Worm (Caenorhabditis elegans): ENCODE measurements around the gene C35D10.3.

C35D10.3 gene

DNA sequence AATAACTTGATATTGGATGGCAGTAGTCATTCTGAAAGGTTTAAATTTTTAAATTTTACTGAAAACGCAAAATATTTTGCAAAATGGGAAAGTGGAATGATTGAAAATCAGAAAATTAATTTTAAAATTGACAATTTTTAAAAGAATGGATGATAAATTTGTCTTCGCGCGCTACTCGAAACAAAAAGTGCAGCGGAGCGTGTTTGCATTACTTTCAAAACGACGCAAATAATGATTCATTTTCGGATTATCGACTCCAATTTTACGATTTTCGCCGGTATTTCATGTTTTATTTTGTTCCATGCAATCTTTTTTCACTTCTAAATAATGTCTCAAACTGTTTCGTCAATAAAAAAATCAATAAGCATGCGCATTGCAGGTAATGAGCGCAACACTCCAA is 9.6 kb downstream of the C35D10.3 start, which contains the start of the genes tost-1 and arx-6 (continued):
- TF ChIP-seq ceh-79 (tag; optimal IDR thresholded peaks at IDR 0.05), result no peak
- peak; percentile 76 for TF ChIP-seq efl-1 (GFP tag; optimal IDR thresholded peaks at IDR 0.05)
- no peak for TF ChIP-seq attf-5 (GFP tag; optimal IDR thresholded peaks at IDR 0.05)
- TF ChIP-seq sptf-2 (GFP tag; optimal IDR thresholded peaks at IDR 0.05), result no peak
- no peak for TF ChIP-seq akir-1 (GFP tag; optimal IDR thresholded peaks at IDR 0.05)
- no peak for TF ChIP-seq Y79H2A.3 (GFP tag; conservative IDR thresholded peaks at IDR 0.05)
- no peak for TF ChIP-seq F10E7.11 (tag; optimal IDR thresholded peaks at IDR 0.05)
- no peak for TF ChIP-seq sdz-38 (tag; optimal IDR thresholded peaks at IDR 0.05)
- peak; percentile 44 for TF ChIP-seq dpl-1 (GFP tag; optimal IDR thresholded peaks at IDR 0.05)
- TF ChIP-seq rcor-1 (GFP tag; IDR thresholded peaks at IDR 0.05), result no peak
- peak; percentile 48; the same call in 1 of the 2 replicates for TF ChIP-seq D2030.7 (GFP tag; IDR thresholded peaks at IDR 0.05)
- peak; percentile 15 for TF ChIP-seq him-1 (tag; optimal IDR thresholded peaks at IDR 0.05)
- no peak for TF ChIP-seq nfyb-1 (GFP tag; IDR thresholded peaks at IDR 0.05)
- peak in 1 of 3 experiments; percentile 52 for TF ChIP-seq lin-35 (GFP tag; optimal IDR thresholded peaks at IDR 0.05)
- TF ChIP-seq nhr-120 (GFP tag; IDR thresholded peaks at IDR 0.05), result no peak
- 0 out of 2 replicates have a peak, but pooled peaks have one; percentile 11 for TF ChIP-seq dox-1 (GFP tag; IDR thresholded peaks at IDR 0.05)
- no peak for TF ChIP-seq madf-8 (GFP tag; conservative IDR thresholded peaks at IDR 0.05)
- TF ChIP-seq lin-40 (tag; optimal IDR thresholded peaks at IDR 0.05), result no peak
- no peak for TF ChIP-seq bed-1 (GFP tag; IDR thresholded peaks at IDR 0.05)
- no peak for TF ChIP-seq hlh-12 (tag; optimal IDR thresholded peaks at IDR 0.05)

DNA sequence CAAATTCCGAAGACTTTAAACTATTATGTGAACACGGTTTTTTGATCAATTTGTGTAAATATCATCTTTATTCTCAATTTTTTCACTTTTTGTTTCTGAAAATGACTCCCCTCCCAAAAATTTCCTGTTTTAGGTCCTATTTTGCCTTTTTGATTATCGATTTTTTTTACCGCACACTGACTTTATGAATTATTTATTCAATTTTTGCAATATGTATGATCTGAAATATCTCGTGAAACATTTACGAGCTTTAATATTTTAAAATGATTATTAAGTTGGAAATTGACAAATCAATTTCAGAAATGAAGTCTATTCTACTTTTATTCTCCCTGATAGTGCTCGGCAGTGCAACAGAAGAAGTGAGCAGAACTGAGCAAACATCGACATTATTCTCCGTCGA is 10.7 kb downstream of the C35D10.3 start, which contains the start of gene C35D10.1:
Gene C35D10.1 (plus strand): TSS at position 301 of the 400 bp plus-strand sequence.
- TF ChIP-seq hlh-12 (tag; optimal IDR thresholded peaks at IDR 0.05) (no peak), unc-62 (GFP tag; optimal IDR thresholded peaks at IDR 0.05) (no peak), him-1 (tag; optimal IDR thresholded peaks at IDR 0.05) (no peak), B0336.3 (GFP tag; IDR thresholded peaks at IDR 0.05) (0 out of 2 replicates have a peak, but pooled peaks have one; percentile 26), mcd-1 (GFP tag; IDR thresholded peaks at IDR 0.05) (no peak), dpl-1 (GFP tag; optimal IDR thresholded peaks at IDR 0.05) (no peak), hmg-20 (GFP tag; IDR thresholded peaks at IDR 0.05) (no peak), xnd-1 (tag; optimal IDR thresholded peaks at IDR 0.05) (peak; percentile 11), nhr-90 (tag; optimal IDR thresholded peaks at IDR 0.05) (no peak), attf-5 (GFP tag; optimal IDR thresholded peaks at IDR 0.05) (no peak), ekl-4 (GFP tag; IDR thresholded peaks at IDR 0.05) (0 out of 2 replicates have a peak, but pooled peaks have one; percentile 20), ztf-3 (GFP tag; optimal IDR thresholded peaks at IDR 0.05) (no peak), hsf-1 (GFP tag; IDR thresholded peaks at IDR 0.05) (no peak), snpc-3.4 (tag; optimal IDR thresholded peaks at IDR 0.05) (no peak), Y53G8AR.9 (GFP tag; conservative IDR thresholded peaks at IDR 0.05) (0 out of 2 replicates have a peak, but pooled peaks have one; percentile 37), madf-6 (GFP tag; IDR thresholded peaks at IDR 0.05) (peak; percentile 42; the same call in 1 of the 2 replicates), K11D2.4 (GFP tag; IDR thresholded peaks at IDR 0.05) (no peak), F22D6.2 (tag; optimal IDR thresholded peaks at IDR 0.05) (no peak), F49E8.2 (tag; optimal IDR thresholded peaks at IDR 0.05; ENCODE audit: insufficient read depth) (peak; percentile 36), ztf-18 (tag; optimal IDR thresholded peaks at IDR 0.05) (no peak)

DNA sequence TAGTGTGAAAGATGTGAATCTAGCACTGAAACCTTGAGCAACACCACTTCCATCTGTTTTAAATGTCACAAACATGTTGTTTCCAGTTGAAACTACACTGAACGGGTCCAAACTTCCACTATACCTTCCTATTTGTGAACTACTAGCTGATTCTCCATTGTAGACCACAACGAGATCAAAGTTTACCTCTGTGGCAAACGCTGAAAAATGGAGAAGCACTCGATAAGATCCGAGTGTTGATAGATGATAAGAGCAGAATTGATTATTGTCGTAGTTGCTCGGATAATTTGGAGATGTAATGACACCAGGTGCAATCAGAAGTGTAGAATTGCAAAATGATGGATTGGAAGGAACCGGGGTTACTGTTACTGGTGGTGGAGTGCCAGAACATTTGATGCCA is 13.2 kb downstream of the C35D10.3 start:
- no peak for TF ChIP-seq akir-1 (GFP tag; optimal IDR thresholded peaks at IDR 0.05)
- TF ChIP-seq nhr-80 (tag; optimal IDR thresholded peaks at IDR 0.05), result peak; percentile 32

Measured in whole organism, young adult.